Worm (Caenorhabditis elegans) whole organism, L4 larva: ENCODE results near the gene K06H7.8.

Experiments
- F10B5.3 ChIP-seq: sonication (generic microtip); optimal IDR thresholded peaks from 2 replicates; lab custom pipeline; 2016; ENCODE audit warnings: mild to moderate bottlenecking, missing genetic modification characterization, missing compliant biosample characterization
- F26F4.8 ChIP-seq: fragments of 200-800 bp; sonication (Bioruptor generic); conservative IDR thresholded peaks from 2 replicates; pipeline ENCODE4 v1.3.6; 2022; ENCODE audit warnings: missing genetic modification characterization, missing compliant biosample characterization
- F37D6.2 ChIP-seq: sonication (generic microtip); optimal IDR thresholded peaks from 2 replicates; lab custom pipeline; 2016; ENCODE audit warnings: mild to moderate bottlenecking, missing genetic modification characterization, missing compliant biosample characterization
- F44E2.7 ChIP-seq: fragments of 200-800 bp; sonication (Bioruptor generic); IDR thresholded peaks from 2 replicates; pipeline ENCODE4 v2.1.2; 2022; ENCODE audit warnings: missing genetic modification characterization, missing compliant biosample characterization
- T26A8.4 ChIP-seq: fragments of 200-800 bp; sonication (Bioruptor generic); IDR thresholded peaks from 2 replicates; pipeline ENCODE4 v1.3.6; 2022; ENCODE audit warnings: missing genetic modification characterization, missing compliant biosample characterization
- ZK546.5 ChIP-seq, 2 experiments: sonication (generic microtip); optimal IDR thresholded peaks; 2 replicates each; lab custom pipeline; 2017; ENCODE audit warnings: missing biosample characterization in 2 of 2, missing genetic modification characterization in 2 of 2
- aly-2 ChIP-seq: sonication (generic microtip); optimal IDR thresholded peaks from 2 replicates; lab custom pipeline; 2018; ENCODE audit warnings: missing biosample characterization, missing genetic modification characterization
- ama-1 ChIP-seq: fragments of 150-350 bp; optimal IDR thresholded peaks from 2 replicates; lab custom pipeline; 2014; ENCODE audit warnings: inconsistent platforms, mixed read lengths
- arid-1 ChIP-seq: fragments of 200-800 bp; sonication (Bioruptor generic); conservative IDR thresholded peaks from 2 replicates; pipeline ENCODE4 v1.3.6; 2022; ENCODE audit warnings: missing genetic modification reagents, missing genetic modification characterization, missing compliant biosample characterization
- ceh-20 ChIP-seq: fragments of 200-800 bp; sonication (Bioruptor generic); IDR thresholded peaks from 2 replicates; pipeline ENCODE4 v1.3.6; 2022; ENCODE audit warnings: missing genetic modification reagents, missing genetic modification characterization, missing compliant biosample characterization
- ceh-28 ChIP-seq: fragments of 150-350 bp; optimal IDR thresholded peaks from 2 replicates; lab custom pipeline; 2014; ENCODE audit warnings: missing biosample characterization, missing genetic modification reagents, missing genetic modification characterization
- ceh-44 ChIP-seq: fragments of 200-800 bp; sonication (Bioruptor generic); IDR thresholded peaks from 2 replicates; pipeline ENCODE4 v1.3.6; 2022; ENCODE audit warnings: missing genetic modification reagents, missing genetic modification characterization, missing compliant biosample characterization
- ceh-62 ChIP-seq: sonication (generic microtip); optimal IDR thresholded peaks from 2 replicates; lab custom pipeline; 2017; ENCODE audit warnings: missing biosample characterization, missing genetic modification characterization
- ces-1 ChIP-seq: fragments of 150-350 bp; sonication (generic microtip); optimal IDR thresholded peaks from 4 replicates; lab custom pipeline; 2014; ENCODE audit warnings: missing biosample characterization, missing genetic modification reagents, missing genetic modification characterization
- cey-2 ChIP-seq: sonication (generic microtip); optimal IDR thresholded peaks from 3 replicates; lab custom pipeline; 2017; ENCODE audit warnings: missing genetic modification characterization, mild to moderate bottlenecking, missing compliant biosample characterization, antibody characterized with exemption, borderline replicate concordance; ENCODE audit not compliant: insufficient read depth
- daf-16 ChIP-seq, 3 experiments: sonication (generic microtip); optimal IDR thresholded peaks; 2 replicates each; lab custom pipeline; 2016 to 2017; ENCODE audit warnings: missing genetic modification characterization in 3 of 3, missing genetic modification reagents in 3 of 3, mild to moderate bottlenecking in 2 of 3, missing compliant biosample characterization in 2 of 3, missing biosample characterization in 1 of 3, moderate library complexity in 1 of 3
- daf-19 ChIP-seq: fragments of 200-800 bp; sonication (Bioruptor generic); conservative IDR thresholded peaks from 2 replicates; pipeline ENCODE4 v1.3.6; 2022; ENCODE audit warnings: missing genetic modification characterization, missing compliant biosample characterization
- dpl-1 ChIP-seq: fragments of 150-350 bp; optimal IDR thresholded peaks from 2 replicates; lab custom pipeline; 2014; ENCODE audit warnings: missing biosample characterization, missing genetic modification reagents, missing genetic modification characterization
- duxl-1 ChIP-seq: sonication (generic microtip); optimal IDR thresholded peaks from 2 replicates; lab custom pipeline; 2016; ENCODE audit warnings: mild to moderate bottlenecking, missing genetic modification characterization, moderate library complexity, missing compliant biosample characterization; ENCODE audit not compliant: poor library complexity
- egl-27 ChIP-seq: sonication (generic microtip); optimal IDR thresholded peaks from 3 replicates; lab custom pipeline; 2017; ENCODE audit warnings: missing biosample characterization, missing genetic modification reagents, missing genetic modification characterization
- egl-43 ChIP-seq: fragments of 200-800 bp; sonication (Bioruptor generic); IDR thresholded peaks from 2 replicates; pipeline ENCODE4 v1.3.6; 2022; ENCODE audit warnings: missing genetic modification reagents, missing genetic modification characterization, missing compliant biosample characterization
- hif-1 ChIP-seq, 2 experiments: sonication (generic microtip); optimal IDR thresholded peaks; 2 replicates each; lab custom pipeline; 2016 to 2017; ENCODE audit warnings: missing compliant biosample characterization in 2 of 2, missing genetic modification characterization in 2 of 2, missing genetic modification reagents in 2 of 2, missing genotype in 2 of 2, mild to moderate bottlenecking in 1 of 2
- lin-1 ChIP-seq: fragments of 200-800 bp; sonication (Bioruptor generic); IDR thresholded peaks from 2 replicates; pipeline ENCODE4 v1.3.6; 2022; ENCODE audit warnings: missing genetic modification reagents, missing genetic modification characterization, missing compliant biosample characterization
- lin-38 ChIP-seq: fragments of 200-800 bp; sonication (Bioruptor generic); IDR thresholded peaks from 2 replicates; pipeline ENCODE4 v1.3.6; 2022; ENCODE audit warnings: missing genetic modification reagents, missing genetic modification characterization, missing compliant biosample characterization
- lin-39 ChIP-seq: fragments of 150-350 bp; optimal IDR thresholded peaks from 2 replicates; lab custom pipeline; 2014; ENCODE audit warnings: missing biosample characterization, missing genetic modification reagents, missing genetic modification characterization
- madf-5 ChIP-seq, 2 experiments: fragments of 200-800 bp; sonication (Bioruptor generic); IDR thresholded peaks; 2 replicates each; pipeline ENCODE4 v1.3.6; 2022; ENCODE audit warnings: missing compliant biosample characterization in 2 of 2, missing genetic modification characterization in 2 of 2
- mdl-1 ChIP-seq, 2 experiments: fragments of 150-350 bp in 1 of 2; sonication (generic microtip) in 1 of 2; optimal IDR thresholded peaks; 2 replicates each; lab custom pipeline; 2014 to 2017; ENCODE audit warnings: missing biosample characterization in 2 of 2, missing genetic modification characterization in 2 of 2
- mxl-3 ChIP-seq: fragments of 200-800 bp; sonication (Bioruptor generic); optimal IDR thresholded peaks from 2 replicates; lab custom pipeline; 2018; ENCODE audit warnings: mild to moderate bottlenecking, missing genetic modification characterization, missing compliant biosample characterization
- nhr-102 ChIP-seq: sonication (generic microtip); optimal IDR thresholded peaks from 2 replicates; lab custom pipeline; 2016; ENCODE audit warnings: mild to moderate bottlenecking, missing genetic modification characterization, moderate library complexity, missing compliant biosample characterization
- nhr-111 ChIP-seq: fragments of 200-800 bp; sonication (Bioruptor generic); optimal IDR thresholded peaks from 2 replicates; lab custom pipeline; 2018; ENCODE audit warnings: mild to moderate bottlenecking, missing genetic modification characterization, missing compliant biosample characterization
- nhr-28 ChIP-seq: fragments of 150-350 bp; optimal IDR thresholded peaks from 2 replicates; lab custom pipeline; 2014; ENCODE audit warnings: missing biosample characterization, missing genetic modification characterization
- nhr-41 ChIP-seq: fragments of 200-800 bp; sonication (Bioruptor generic); IDR thresholded peaks from 2 replicates; pipeline ENCODE4 v1.3.6; 2022; ENCODE audit warnings: missing genetic modification reagents, missing genetic modification characterization, missing compliant biosample characterization
- nhr-6 ChIP-seq: fragments of 150-350 bp; optimal IDR thresholded peaks from 2 replicates; lab custom pipeline; 2014; ENCODE audit warnings: missing biosample characterization, missing genetic modification characterization
- nhr-76 ChIP-seq: fragments of 150-350 bp; optimal IDR thresholded peaks from 2 replicates; lab custom pipeline; 2014; ENCODE audit warnings: missing biosample characterization, missing genetic modification characterization
- rbr-2 ChIP-seq: sonication (generic microtip); optimal IDR thresholded peaks from 2 replicates; lab custom pipeline; 2016; ENCODE audit warnings: missing genotype, missing genetic modification characterization, missing compliant biosample characterization
- sdz-12 ChIP-seq: fragments of 200-800 bp; sonication (Bioruptor generic); optimal IDR thresholded peaks from 2 replicates; lab custom pipeline; 2018; ENCODE audit warnings: mild to moderate bottlenecking, missing genetic modification characterization, missing compliant biosample characterization
- snpc-1.2 ChIP-seq: fragments of 200-800 bp; sonication (Bioruptor generic); IDR thresholded peaks from 2 replicates; pipeline ENCODE4 v1.3.6; 2022; ENCODE audit warnings: missing genetic modification reagents, missing genetic modification characterization, missing compliant biosample characterization
- tag-97 ChIP-seq: fragments of 200-800 bp; sonication (Bioruptor generic); IDR thresholded peaks from 2 replicates; pipeline ENCODE4 v1.3.6; 2022; ENCODE audit warnings: missing genetic modification characterization, missing compliant biosample characterization
- tra-1 ChIP-seq: fragments of 200-800 bp; sonication (Bioruptor generic); IDR thresholded peaks from 2 replicates; pipeline ENCODE4 v1.3.6; 2022; ENCODE audit warnings: missing genetic modification reagents, missing genetic modification characterization, missing compliant biosample characterization
- unc-130 ChIP-seq: sonication (generic microtip); optimal IDR thresholded peaks from 2 replicates; lab custom pipeline; 2016; ENCODE audit warnings: missing genetic modification reagents, missing genetic modification characterization, missing compliant biosample characterization
- unc-39 ChIP-seq: sonication (generic microtip); optimal IDR thresholded peaks from 2 replicates; lab custom pipeline; 2017; ENCODE audit warnings: missing biosample characterization, missing genetic modification characterization
- unc-62 ChIP-seq, 3 experiments: fragments of 150-350 bp in 1 of 3; sonication (generic microtip); optimal IDR thresholded peaks in 2 of 3; peaks in 1 of 3; 1 replicate in 1 of 3; 2 replicates in 2 of 3; lab custom pipeline; 2014 to 2017; ENCODE audit warnings: missing biosample characterization in 3 of 3, missing genetic modification characterization in 3 of 3, missing genetic modification reagents in 3 of 3, missing genotype in 1 of 3
- zag-1 ChIP-seq: fragments of 150-350 bp; optimal IDR thresholded peaks from 2 replicates; lab custom pipeline; 2014; ENCODE audit warnings: missing biosample characterization, missing genetic modification characterization
- zfp-2 ChIP-seq: sonication (generic microtip); optimal IDR thresholded peaks from 2 replicates; lab custom pipeline; 2016; ENCODE audit warnings: mild to moderate bottlenecking, missing genetic modification characterization, missing compliant biosample characterization

K06H7.8 gene

DNA sequence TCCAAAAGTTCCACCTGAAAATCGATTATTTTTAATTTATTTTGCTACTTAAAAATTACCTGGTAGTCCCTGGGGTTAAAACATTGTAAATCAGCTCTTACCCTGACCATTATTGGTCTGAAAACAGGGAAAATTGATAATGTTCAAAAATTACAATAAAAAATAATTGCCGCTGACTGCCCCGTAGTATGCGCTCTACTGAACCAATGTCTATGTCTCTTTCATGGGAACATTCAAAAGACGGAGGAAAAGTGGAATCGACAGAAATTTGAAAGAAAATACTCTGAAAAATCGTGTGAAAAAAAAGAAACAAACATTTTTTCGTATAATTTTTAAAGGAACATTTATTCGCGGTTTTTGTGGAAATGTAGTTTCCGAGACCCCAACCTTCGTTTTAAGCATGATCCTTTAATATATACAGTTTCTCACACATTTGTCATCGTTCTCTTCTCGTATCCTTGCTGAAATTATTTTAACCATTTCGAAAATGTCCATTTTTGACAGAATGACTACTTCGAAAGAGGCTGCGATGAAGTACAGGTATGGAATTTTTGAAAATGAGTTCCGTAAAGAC is 17.8 kb downstream of the K06H7.8 start, which contains the start of the genes dcr-1 and apc-2:
dcr-1 (minus strand) TSS at position 117 of the 574 bp plus-strand sequence.
apc-2 (plus strand) TSS at position 465 of the 574 bp plus-strand sequence.
- TF ChIP-seq dpl-1 (GFP tag; lab: Kevin White, UChicago) (peak; percentile 37), nhr-28 (tag; lab: Kevin White, UChicago) (peak; percentile 10), egl-27 (tag; lab: Kevin White, UChicago) (no peak), cey-2 (tag; lab: Kevin White, UChicago) (no peak), lin-39 (tag; lab: Kevin White, UChicago) (no peak)

DNA sequence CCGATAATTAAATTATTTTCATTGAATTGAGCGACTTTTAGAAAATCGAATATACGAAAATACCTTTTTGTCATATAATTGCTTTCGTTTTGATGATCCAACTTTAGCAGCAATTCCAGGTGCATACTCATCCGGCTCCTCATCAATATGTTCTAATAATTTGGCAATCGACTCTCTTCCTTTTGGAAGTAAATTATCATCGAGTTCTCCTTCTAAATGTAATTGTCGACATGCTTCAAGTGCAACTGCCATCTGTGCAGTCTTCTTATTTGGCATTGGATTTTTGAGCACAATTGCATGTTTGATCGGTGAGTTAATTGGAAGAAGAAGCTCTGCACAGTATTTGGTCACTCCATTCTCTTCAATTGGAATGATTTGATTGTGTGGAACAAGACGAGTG is 20.8 kb downstream of the K06H7.8 start:
- TF ChIP-seq unc-62 (GFP tag; optimal IDR thresholded peaks at IDR 0.05 in 1 of 2; lab: Kevin White, UChicago): peak in 1 of 2 experiments; percentile 97
- TF ChIP-seq unc-62 (tag; optimal IDR thresholded peaks at IDR 0.05; lab: Kevin White, UChicago): no peak
- TF ChIP-seq cey-2 (tag; lab: Kevin White, UChicago): no peak

DNA sequence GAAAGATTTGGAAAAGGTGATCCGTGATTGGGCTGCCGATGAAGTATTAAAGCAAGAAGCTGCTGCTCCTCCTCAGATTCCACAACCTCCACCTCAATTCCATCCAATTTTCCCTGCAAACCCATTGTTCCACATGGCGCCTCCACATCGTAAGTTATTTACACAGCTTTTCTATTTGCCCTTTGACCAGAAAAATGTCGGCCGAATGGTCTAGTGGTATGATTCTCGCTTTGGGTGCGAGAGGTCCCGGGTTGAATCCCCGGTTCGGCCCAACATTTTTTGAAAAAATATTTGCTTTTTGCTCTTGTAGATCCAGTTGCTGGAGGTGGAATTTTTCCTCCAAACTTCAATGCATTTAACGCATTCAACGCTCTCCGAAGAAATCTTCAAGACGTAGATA is 28.8 kb downstream of the K06H7.8 start:
- no peak for TF ChIP-seq mxl-3
- no peak for TF ChIP-seq unc-130 (GFP tag; lab: Kevin White, UChicago)
- no peak for TF ChIP-seq sdz-12 (GFP tag; lab: Kevin White, UChicago)
- TF ChIP-seq tra-1: no peak
- TF ChIP-seq ces-1: no peak
- TF ChIP-seq hif-1 (tag; optimal IDR thresholded peaks at IDR 0.05; lab: Kevin White, UChicago): no peak
- no peak for TF ChIP-seq daf-16 (GFP tag; optimal IDR thresholded peaks at IDR 0.05; lab: Kevin White, UChicago)
- TF ChIP-seq daf-16 (tag; optimal IDR thresholded peaks at IDR 0.05; lab: Kevin White, UChicago): no peak
- TF ChIP-seq ceh-62: no peak
- TF ChIP-seq mdl-1 (tag; optimal IDR thresholded peaks at IDR 0.05; lab: Kevin White, UChicago): no peak
- peak; percentile 14 for TF ChIP-seq duxl-1 (tag; lab: Kevin White, UChicago)
- TF ChIP-seq nhr-41 (GFP tag; lab: Robert Waterston, UW): no peak
- no peak for TF ChIP-seq daf-19 (GFP tag; lab: Robert Waterston, UW)
- no peak for TF ChIP-seq lin-39 (tag; lab: Kevin White, UChicago)
- no peak for TF ChIP-seq T26A8.4 (GFP tag; lab: Robert Waterston, UW)
- no peak for TF ChIP-seq unc-39
- TF ChIP-seq snpc-1.2: no peak
- no peak for TF ChIP-seq zfp-2 (tag; lab: Kevin White, UChicago)
- TF ChIP-seq nhr-6 (tag; lab: Kevin White, UChicago): no peak
- no peak for TF ChIP-seq tag-97
- TF ChIP-seq lin-38 (GFP tag; lab: Robert Waterston, UW): no peak
- TF ChIP-seq egl-43 (GFP tag; lab: Robert Waterston, UW): peak; percentile 48; the same call in 1 of the 2 replicates
- TF ChIP-seq ceh-44 (GFP tag; lab: Robert Waterston, UW): no peak
- no peak for TF ChIP-seq ZK546.5 (tag; optimal IDR thresholded peaks at IDR 0.05; lab: Kevin White, UChicago)
- TF ChIP-seq ama-1: no peak
- no peak for TF ChIP-seq F37D6.2 (tag; lab: Kevin White, UChicago)
- TF ChIP-seq nhr-102 (tag; lab: Kevin White, UChicago): no peak
- no peak for TF ChIP-seq F44E2.7
- TF ChIP-seq ceh-28 (tag; lab: Kevin White, UChicago): no peak
- TF ChIP-seq aly-2 (tag; lab: Kevin White, UChicago): no peak
- 0 out of 4 replicates have a peak, but pooled peaks have one; percentile 10 to 15 for TF ChIP-seq madf-5 (GFP tag; IDR thresholded peaks at IDR 0.05; lab: Robert Waterston, UW)
- TF ChIP-seq egl-27 (tag; lab: Kevin White, UChicago): no peak
- TF ChIP-seq zag-1 (tag; lab: Kevin White, UChicago): no peak
- no peak for TF ChIP-seq rbr-2 (tag; lab: Kevin White, UChicago)
- TF ChIP-seq arid-1 (GFP tag; lab: Robert Waterston, UW): 0 out of 2 replicates have a peak, but pooled peaks have one; percentile 23
- TF ChIP-seq nhr-76: no peak
- no peak for TF ChIP-seq ceh-20 (GFP tag; lab: Robert Waterston, UW)
- TF ChIP-seq F10B5.3 (tag; lab: Kevin White, UChicago): no peak
- TF ChIP-seq nhr-111 (GFP tag; lab: Kevin White, UChicago): no peak
- TF ChIP-seq F26F4.8 (GFP tag; lab: Robert Waterston, UW): peak; percentile 71; the same call in 1 of the 2 replicates
- TF ChIP-seq unc-62 (GFP tag; optimal IDR thresholded peaks at IDR 0.05 in 1 of 2; lab: Kevin White, UChicago): peak in 1 of 2 experiments; percentile 95
- no peak for TF ChIP-seq unc-62 (tag; optimal IDR thresholded peaks at IDR 0.05; lab: Kevin White, UChicago)
- TF ChIP-seq cey-2 (tag; lab: Kevin White, UChicago): no peak
- TF ChIP-seq lin-1: no peak
